Fruit fly (Drosophila melanogaster): ENCODE measurements around the gene poe.
A peak's percentile ranks its signal among the peaks of the same experiment; 100 is the strongest.

Gene poe

dm6 chr2L:8083427-8084295 is 12.2 kb upstream of the poe start (continued):
- TF ChIP-seq CG42726 (GFP tag; IDR thresholded peaks at IDR 0.05; ENCODE audit: partially characterized antibody) (no peak), stc (GFP tag; IDR thresholded peaks at IDR 0.05) (no peak), Mad (GFP tag; optimal IDR thresholded peaks at IDR 0.05) (no peak), inv (GFP tag; IDR thresholded peaks at IDR 0.05; ENCODE audit: partially characterized antibody) (no peak), ftz-f1 (GFP tag; optimal IDR thresholded peaks at IDR 0.05) (peak; percentile 93), fd64A (GFP tag; optimal IDR thresholded peaks at IDR 0.05) (no peak), aop (GFP tag; IDR thresholded peaks at IDR 0.05) (0 out of 2 replicates have a peak, but pooled peaks have one; percentile 4), Camta (GFP tag; optimal IDR thresholded peaks at IDR 0.05) (no peak), ham (GFP tag; IDR thresholded peaks at IDR 0.05) (no peak), Myb (GFP tag; optimal IDR thresholded peaks at IDR 0.05) (no peak), YL-1 (GFP tag; optimal IDR thresholded peaks at IDR 0.05) (peak; percentile 68), Meics (GFP tag; optimal IDR thresholded peaks at IDR 0.05) (peak; percentile 22), CG7357 (GFP tag; IDR thresholded peaks at IDR 0.05) (no peak), CG1832 (GFP tag; optimal IDR thresholded peaks at IDR 0.05) (peak; percentile 76), ro (GFP tag; IDR thresholded peaks at IDR 0.05) (no peak), Six4 (GFP tag; optimal IDR thresholded peaks at IDR 0.05) (no peak), CG10979 (tag; optimal IDR thresholded peaks at IDR 0.05) (no peak), tup (GFP tag; optimal IDR thresholded peaks at IDR 0.05) (no peak), CG18262 (tag; optimal IDR thresholded peaks at IDR 0.05) (no peak), zen2 (GFP tag; IDR thresholded peaks at IDR 0.05; ENCODE audit: partially characterized antibody) (no peak; the same call in 1 of the 3 replicates), CG15479 (GFP tag; optimal IDR thresholded peaks at IDR 0.05) (peak; percentile 20), kay (GFP tag; optimal IDR thresholded peaks at IDR 0.05) (peak; percentile 3), slou (GFP tag; optimal IDR thresholded peaks at IDR 0.05) (no peak), CG32532 (GFP tag; IDR thresholded peaks at IDR 0.05) (no peak), CG32772 (GFP tag; IDR thresholded peaks at IDR 0.05) (no peak), CG15269 (tag; optimal IDR thresholded peaks at IDR 0.05) (no peak), Bgb (GFP tag; IDR thresholded peaks at IDR 0.05; ENCODE audit: partially characterized antibody) (peak; percentile 32; the same call in 1 of the 2 replicates), NC2α (GFP tag; optimal IDR thresholded peaks at IDR 0.05) (no peak), CG34224 (GFP tag; IDR thresholded peaks at IDR 0.05; ENCODE audit: partially characterized antibody) (no peak; the same call in 1 of the 3 replicates), Sox102F (GFP tag; optimal IDR thresholded peaks at IDR 0.05) (no peak), CG12769 (tag; optimal IDR thresholded peaks at IDR 0.05) (peak; percentile 77), CG14965 (GFP tag; optimal IDR thresholded peaks at IDR 0.05; ENCODE audit: borderline replicate concordance) (no peak), lab (GFP tag; optimal IDR thresholded peaks at IDR 0.05) (no peak), CG8359 (GFP tag; optimal IDR thresholded peaks at IDR 0.05; ENCODE audit: borderline replicate concordance) (no peak), CG9797 (GFP tag; optimal IDR thresholded peaks at IDR 0.05) (no peak), CG2129 (GFP tag; IDR thresholded peaks at IDR 0.05; ENCODE audit: partially characterized antibody) (no peak), CG12236 (GFP tag; optimal IDR thresholded peaks at IDR 0.05) (no peak), Dp (GFP tag; optimal IDR thresholded peaks at IDR 0.05) (no peak), seq (GFP tag; IDR thresholded peaks at IDR 0.05) (no peak), dm (GFP tag; optimal IDR thresholded peaks at IDR 0.05) (no peak), Sox100B (GFP tag; optimal IDR thresholded peaks at IDR 0.05) (no peak), ash1 (GFP tag; optimal IDR thresholded peaks at IDR 0.05) (peak; percentile 43), CG10543 (GFP tag; optimal IDR thresholded peaks at IDR 0.05) (peak; percentile 57), gro (GFP tag; optimal IDR thresholded peaks at IDR 0.05) (no peak), Poxn (GFP tag; IDR thresholded peaks at IDR 0.05) (no peak), tll (GFP tag; optimal IDR thresholded peaks at IDR 0.05) (no peak), crol (GFP tag; IDR thresholded peaks at IDR 0.05) (no peak), Hmr (GFP tag; optimal IDR thresholded peaks at IDR 0.05) (no peak)
